Fruit fly (Drosophila melanogaster): Measurements from ENCODE around the gene Iml1.

Gene Iml1

dm6 chr3L:1571077-1571476, 37.2 kb upstream of the Iml1 start (continued):
- TF ChIP-seq Aef1 (GFP tag; IDR thresholded peaks at IDR 0.05) (no peak), crol (GFP tag; IDR thresholded peaks at IDR 0.05) (peak; percentile 69), HLH54F (GFP tag; optimal IDR thresholded peaks at IDR 0.05) (no peak)

DNA sequence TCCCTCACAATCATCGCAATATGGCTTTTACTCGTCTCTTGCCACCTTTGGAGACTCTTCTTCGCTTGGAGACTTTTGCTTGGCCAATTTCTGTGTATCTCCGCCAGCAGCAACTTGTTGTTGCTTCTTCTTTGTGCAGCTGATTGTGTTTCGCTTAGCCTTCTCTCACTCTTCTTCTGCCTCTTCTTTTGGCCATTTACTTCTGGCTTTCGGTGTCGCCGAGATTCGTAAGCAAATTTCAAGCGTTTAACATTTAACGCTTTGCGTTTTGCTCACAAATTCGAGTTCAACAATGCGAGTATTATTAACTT, 36.1 kb upstream of the Iml1 start:
- TF ChIP-seq Vsx1 (GFP tag; optimal IDR thresholded peaks at IDR 0.05) = no peak
- TF ChIP-seq Hsf (GFP tag; optimal IDR thresholded peaks at IDR 0.05) = no peak
- TF ChIP-seq scrt (GFP tag; optimal IDR thresholded peaks at IDR 0.05) = peak; percentile 81
- no peak for TF ChIP-seq CG8089 (GFP tag; optimal IDR thresholded peaks at IDR 0.05)
- no peak for TF ChIP-seq CG13424 (tag; optimal IDR thresholded peaks at IDR 0.05)
- TF ChIP-seq Rx (GFP tag; IDR thresholded peaks at IDR 0.05) = no peak
- no peak for TF ChIP-seq CG33213 (GFP tag; optimal IDR thresholded peaks at IDR 0.05)
- TF ChIP-seq ssp (GFP tag; IDR thresholded peaks at IDR 0.05) = no peak
- no peak for TF ChIP-seq CG31224 (GFP tag; IDR thresholded peaks at IDR 0.05)
- TF ChIP-seq so (GFP tag; IDR thresholded peaks at IDR 0.05) = no peak
- 0 out of 4 replicates have a peak, but pooled peaks have one; percentile 16 for TF ChIP-seq chinmo (GFP tag; IDR thresholded peaks at IDR 0.05; ENCODE audit: partially characterized antibody)
- TF ChIP-seq CG1792 (GFP tag; optimal IDR thresholded peaks at IDR 0.05) = no peak
- no peak for TF ChIP-seq eyg (GFP tag; optimal IDR thresholded peaks at IDR 0.05)
- TF ChIP-seq CG9215 (GFP tag; IDR thresholded peaks at IDR 0.05) = no peak
- no peak for TF ChIP-seq Awh (GFP tag; IDR thresholded peaks at IDR 0.05)
- TF ChIP-seq kah (GFP tag; optimal IDR thresholded peaks at IDR 0.05) = peak; percentile 54
- TF ChIP-seq crol (GFP tag; IDR thresholded peaks at IDR 0.05) = peak; percentile 30; the same call in 1 of the 2 replicates
- TF ChIP-seq Elba2 (GFP tag; optimal IDR thresholded peaks at IDR 0.05) = peak; percentile 7
- TF ChIP-seq sr (GFP tag; IDR thresholded peaks at IDR 0.05) = no peak
- TF ChIP-seq Optix (GFP tag; IDR thresholded peaks at IDR 0.05) = no peak
- no peak for TF ChIP-seq nmo (GFP tag; optimal IDR thresholded peaks at IDR 0.05)
- TF ChIP-seq CG7786 (GFP tag; optimal IDR thresholded peaks at IDR 0.05) = no peak
- TF ChIP-seq MBD-R2 (GFP tag; IDR thresholded peaks at IDR 0.05) = peak; percentile 18; the same call in 1 of the 2 replicates
- TF ChIP-seq crp (GFP tag; optimal IDR thresholded peaks at IDR 0.05) = peak in 1 of 2 experiments; percentile 15
- no peak for TF ChIP-seq tap (tag; optimal IDR thresholded peaks at IDR 0.05)
- no peak for TF ChIP-seq CG17912 (GFP tag; optimal IDR thresholded peaks at IDR 0.05)
- TF ChIP-seq mirr (GFP tag; optimal IDR thresholded peaks at IDR 0.05) = no peak
- no peak for TF ChIP-seq gsb-n (tag; optimal IDR thresholded peaks at IDR 0.05)
- peak; percentile 81 for TF ChIP-seq CG17385 (GFP tag; optimal IDR thresholded peaks at IDR 0.05)
- peak; percentile 22 for TF ChIP-seq exex (tag; optimal IDR thresholded peaks at IDR 0.05)
- TF ChIP-seq Meics (GFP tag; optimal IDR thresholded peaks at IDR 0.05) = no peak
- no peak for TF ChIP-seq D19B (GFP tag; optimal IDR thresholded peaks at IDR 0.05)
- TF ChIP-seq psq (GFP tag; optimal IDR thresholded peaks at IDR 0.05) = peak; percentile 63
- no peak for TF ChIP-seq CG8944 (GFP tag; optimal IDR thresholded peaks at IDR 0.05)
- TF ChIP-seq fd3F (GFP tag; optimal IDR thresholded peaks at IDR 0.05) = no peak
- TF ChIP-seq CG12155 (GFP tag; optimal IDR thresholded peaks at IDR 0.05) = no peak

- TF ChIP-seq Trl (optimal IDR thresholded peaks at IDR 0.05) (peak in 1 of 2 experiments; percentile 3), Trl (GFP tag; optimal IDR thresholded peaks at IDR 0.05) (no peak), CG9609 (GFP tag; optimal IDR thresholded peaks at IDR 0.05) (no peak), CG4617 (GFP tag; optimal IDR thresholded peaks at IDR 0.05; ENCODE audit: borderline replicate concordance) (peak; percentile 76), MESR4 (GFP tag; optimal IDR thresholded peaks at IDR 0.05) (peak; percentile 74), Med (GFP tag) (peak; percentile 44), Fer1 (GFP tag; optimal IDR thresholded peaks at IDR 0.05) (peak; percentile 17), CG16813 (GFP tag; IDR thresholded peaks at IDR 0.05; ENCODE audit: partially characterized antibody) (0 out of 3 replicates have a peak, but pooled peaks have one; percentile 15), CG30020 (tag; optimal IDR thresholded peaks at IDR 0.05) (peak; percentile 67), HLHmδ (GFP tag; optimal IDR thresholded peaks at IDR 0.05) (peak; percentile 15), sug (tag; optimal IDR thresholded peaks at IDR 0.05) (peak; percentile 13), Jarid2 (GFP tag; optimal IDR thresholded peaks at IDR 0.05) (peak; percentile 48)
Measured at dm6 chr3L:1569162-1569965, 35.5 kb upstream of the Iml1 start, which contains the start of gene Tmep. TSS of gene Tmep (plus strand) at chr3L:1569181.

Data from whole organism, embryonic.